Worm (Caenorhabditis elegans): ENCODE measurements around the gene F11G11.15.
A peak's percentile ranks its signal among the peaks of the same experiment; 100 is the strongest.

F11G11.15 gene

ce11 chrII:4851594-4852106, 23.0 kb upstream of the F11G11.15 start, which contains the start of gene dnj-9 (continued):
- TF ChIP-seq duxl-1 (tag; optimal IDR thresholded peaks at IDR 0.05; ENCODE audit: poor library complexity) (peak; percentile 92), mxl-3 (GFP tag; optimal IDR thresholded peaks at IDR 0.05) (peak; percentile 55), F10B5.3 (tag; optimal IDR thresholded peaks at IDR 0.05) (peak; percentile 93), zip-11 (GFP tag; IDR thresholded peaks at IDR 0.05) (no peak), set-16 (GFP tag; IDR thresholded peaks at IDR 0.05) (no peak), zfp-3 (GFP tag; conservative IDR thresholded peaks at IDR 0.05) (peak; percentile 94), hlh-11 (tag; optimal IDR thresholded peaks at IDR 0.05) (peak; percentile 92), Y5F2A.4 (GFP tag; optimal IDR thresholded peaks at IDR 0.05) (no peak), nhr-102 (tag; optimal IDR thresholded peaks at IDR 0.05) (peak; percentile 97), ctbp-1 (GFP tag; IDR thresholded peaks at IDR 0.05) (peak; percentile 88), dve-1 (tag; optimal IDR thresholded peaks at IDR 0.05; ENCODE audit: insufficient read depth) (peak; percentile 98), tra-1 (GFP tag; IDR thresholded peaks at IDR 0.05) (peak; percentile 86; the same call in 1 of the 2 replicates), jun-1 (tag; optimal IDR thresholded peaks at IDR 0.05) (peak; percentile 69), ceh-32 (tag; optimal IDR thresholded peaks at IDR 0.05; ENCODE audit: poor library complexity) (peak; percentile 62), unc-130 (GFP tag; optimal IDR thresholded peaks at IDR 0.05) (peak; percentile 52), fos-1 (tag; optimal IDR thresholded peaks at IDR 0.05) (no peak), nhr-77 (tag; optimal IDR thresholded peaks at IDR 0.05) (peak; percentile 93), ces-1 (GFP tag; optimal IDR thresholded peaks at IDR 0.05) (peak; percentile 52), unc-62 (GFP tag; optimal IDR thresholded peaks at IDR 0.05 in 1 of 2) (peak in 1 of 2 experiments; percentile 98), unc-62 (tag; optimal IDR thresholded peaks at IDR 0.05) (no peak), lin-13 (GFP tag; optimal IDR thresholded peaks at IDR 0.05) (peak; percentile 81), lin-29 (GFP tag; IDR thresholded peaks at IDR 0.05) (peak; percentile 87), nhr-76 (tag; optimal IDR thresholded peaks at IDR 0.05) (peak; percentile 41), ceh-62 (tag; optimal IDR thresholded peaks at IDR 0.05) (no peak), madf-9 (GFP tag; conservative IDR thresholded peaks at IDR 0.05) (peak; percentile 63), spr-1 (tag; optimal IDR thresholded peaks at IDR 0.05) (peak; percentile 94), attf-4 (tag; optimal IDR thresholded peaks at IDR 0.05) (no peak), dmd-8 (GFP tag; IDR thresholded peaks at IDR 0.05) (no peak), snpc-1.2 (GFP tag; IDR thresholded peaks at IDR 0.05) (peak; percentile 73; the same call in 1 of the 2 replicates), D1046.2 (GFP tag; IDR thresholded peaks at IDR 0.05) (no peak), fkh-10 (GFP tag; optimal IDR thresholded peaks at IDR 0.05) (peak; percentile 86), nhr-237 (tag; optimal IDR thresholded peaks at IDR 0.05) (no peak), F37D6.2 (tag; optimal IDR thresholded peaks at IDR 0.05) (peak; percentile 89), ceh-44 (GFP tag; IDR thresholded peaks at IDR 0.05) (0 out of 2 replicates have a peak, but pooled peaks have one; percentile 20), lin-39 (tag; optimal IDR thresholded peaks at IDR 0.05) (no peak), F44E2.7 (GFP tag; IDR thresholded peaks at IDR 0.05) (no peak), ztf-11 (tag; optimal IDR thresholded peaks at IDR 0.05) (no peak)

- peak in 1 of 2 experiments; percentile 60 for TF ChIP-seq unc-62 (GFP tag; optimal IDR thresholded peaks at IDR 0.05 in 1 of 2)
- no peak for TF ChIP-seq unc-62 (tag; optimal IDR thresholded peaks at IDR 0.05)
- TF ChIP-seq mxl-3 (GFP tag; optimal IDR thresholded peaks at IDR 0.05), result no peak
- no peak for TF ChIP-seq ceh-28 (tag; optimal IDR thresholded peaks at IDR 0.05)
- no peak for TF ChIP-seq lim-7 (GFP tag; IDR thresholded peaks at IDR 0.05)
- peak; percentile 18 for TF ChIP-seq nhr-28 (tag; optimal IDR thresholded peaks at IDR 0.05)
- TF ChIP-seq nhr-77 (tag; optimal IDR thresholded peaks at IDR 0.05), result no peak
- no peak for TF ChIP-seq spr-1 (tag; optimal IDR thresholded peaks at IDR 0.05)
- no peak for TF ChIP-seq daf-16 (GFP tag; optimal IDR thresholded peaks at IDR 0.05)
- peak; percentile 11 for TF ChIP-seq daf-16 (tag; optimal IDR thresholded peaks at IDR 0.05)
- TF ChIP-seq set-16 (GFP tag; IDR thresholded peaks at IDR 0.05), result no peak
Measured at ce11 chrII:4854761-4855160, 19.9 kb upstream of the F11G11.15 start.

Measured in whole organism, L4 larva.